Worm (Caenorhabditis elegans) whole organism, young adult: ENCODE results near the gene him-14.
"Not testable (repeated sequence)": the region's sequence is repeated elsewhere in the genome, so short reads cannot be mapped to it uniquely, and the experiment has no call there.

Source experiments
- B0019.2 ChIP-seq: fragments of 200-800 bp; sonication (Bioruptor generic); conservative IDR thresholded peaks from 2 replicates; pipeline ENCODE4 v1.3.6; 2022; ENCODE audit warnings: missing genetic modification reagents, missing genetic modification characterization, missing compliant biosample characterization
- B0336.3 ChIP-seq: fragments of 200-800 bp; sonication (Bioruptor generic); IDR thresholded peaks from 2 replicates; pipeline ENCODE4 v1.3.6; 2022; ENCODE audit warnings: missing genetic modification characterization, missing compliant biosample characterization
- C06A6.2 ChIP-seq: fragments of 200-800 bp; sonication (Bioruptor generic); conservative IDR thresholded peaks from 2 replicates; pipeline ENCODE4 v1.3.6; 2022; ENCODE audit warnings: missing genetic modification characterization, missing compliant biosample characterization
- F33H1.4 ChIP-seq: fragments of 200-800 bp; sonication (Bioruptor generic); IDR thresholded peaks from 2 replicates; pipeline ENCODE4 v1.3.6; 2022; ENCODE audit warnings: missing genetic modification reagents, missing genetic modification characterization, missing compliant biosample characterization
- Y53G8AR.9 ChIP-seq: fragments of 200-800 bp; sonication (Bioruptor generic); conservative IDR thresholded peaks from 2 replicates; pipeline ENCODE4 v1.3.6; 2022; ENCODE audit warnings: missing genetic modification reagents, missing genetic modification characterization, missing compliant biosample characterization
- ama-1 ChIP-seq, 3 experiments: fragments of 150-350 bp in 1 of 3; sonication (generic microtip) in 2 of 3; optimal IDR thresholded peaks; 2 replicates each; lab custom pipeline; 2014 to 2018; ENCODE audit warnings: missing biosample characterization in 2 of 3, missing genetic modification characterization in 2 of 3, missing genetic modification reagents in 2 of 3
- bed-1 ChIP-seq: fragments of 200-800 bp; sonication (Bioruptor generic); IDR thresholded peaks from 2 replicates; pipeline ENCODE4 v1.3.6; 2022; ENCODE audit warnings: missing genetic modification reagents, missing genetic modification characterization, missing compliant biosample characterization
- cebp-1 ChIP-seq, 2 experiments: fragments of 200-800 bp in 1 of 2; sonication (Bioruptor generic) in 1 of 2; sonication (generic microtip) in 1 of 2; IDR thresholded peaks in 1 of 2; optimal IDR thresholded peaks in 1 of 2; 2 replicates each; pipeline versions ENCODE4 v1.3.6 to Lab custom; 2017 to 2022; ENCODE audit warnings: missing compliant biosample characterization in 2 of 2, missing genetic modification characterization in 2 of 2, mild to moderate bottlenecking in 1 of 2, missing genetic modification reagents in 1 of 2, moderate library complexity in 1 of 2
- cebp-2 ChIP-seq: fragments of 200-800 bp; sonication (Bioruptor generic); IDR thresholded peaks from 2 replicates; pipeline ENCODE4 v1.3.6; 2022; ENCODE audit warnings: missing genetic modification characterization, missing compliant biosample characterization
- ceh-27 ChIP-seq: fragments of 200-800 bp; sonication (Bioruptor generic); optimal IDR thresholded peaks from 2 replicates; lab custom pipeline; 2018; ENCODE audit warnings: mild to moderate bottlenecking, missing genetic modification characterization, moderate library complexity, missing compliant biosample characterization
- ceh-79 ChIP-seq: sonication (generic microtip); optimal IDR thresholded peaks from 2 replicates; lab custom pipeline; 2017; ENCODE audit warnings: mild to moderate bottlenecking, missing genetic modification characterization, missing compliant biosample characterization
- chd-7 ChIP-seq: sonication (generic microtip); optimal IDR thresholded peaks from 2 replicates; lab custom pipeline; 2016; ENCODE audit warnings: mild to moderate bottlenecking, missing genetic modification characterization, moderate library complexity, missing compliant biosample characterization
- dox-1 ChIP-seq: fragments of 200-800 bp; sonication (Bioruptor generic); IDR thresholded peaks from 2 replicates; pipeline ENCODE4 v1.3.6; 2022; ENCODE audit warnings: missing genetic modification reagents, missing genetic modification characterization, missing compliant biosample characterization
- dpff-1 ChIP-seq: sonication (generic microtip); optimal IDR thresholded peaks from 2 replicates; lab custom pipeline; 2017; ENCODE audit warnings: mild to moderate bottlenecking, missing genetic modification characterization, missing compliant biosample characterization
- ekl-4 ChIP-seq: fragments of 200-800 bp; sonication (Bioruptor generic); IDR thresholded peaks from 2 replicates; pipeline ENCODE4 v1.3.6; 2022; ENCODE audit warnings: missing genetic modification reagents, missing genetic modification characterization, missing compliant biosample characterization
- gei-17 ChIP-seq: fragments of 200-800 bp; sonication (Bioruptor generic); optimal IDR thresholded peaks from 2 replicates; lab custom pipeline; 2018; ENCODE audit warnings: mild to moderate bottlenecking, missing genetic modification characterization, missing compliant biosample characterization
- hmg-1.2 ChIP-seq: fragments of 200-800 bp; sonication (Bioruptor generic); IDR thresholded peaks from 2 replicates; pipeline ENCODE4 v1.3.6; 2022; ENCODE audit warnings: missing genetic modification reagents, missing genetic modification characterization, missing compliant biosample characterization
- lin-35 ChIP-seq, 3 experiments: fragments of 150-350 bp in 2 of 3; sonication (generic microtip) in 1 of 3; optimal IDR thresholded peaks; 2 replicates each; lab custom pipeline; 2014 to 2018; ENCODE audit warnings: missing biosample characterization in 3 of 3, missing genetic modification characterization in 3 of 3, missing genetic modification reagents in 3 of 3
- lin-54 ChIP-seq: fragments of 200-800 bp; sonication (Bioruptor generic); optimal IDR thresholded peaks from 2 replicates; lab custom pipeline; 2018; ENCODE audit warnings: mild to moderate bottlenecking, missing genetic modification characterization, missing compliant biosample characterization
- lsl-1 ChIP-seq: fragments of 200-800 bp; sonication (Bioruptor generic); optimal IDR thresholded peaks from 2 replicates; lab custom pipeline; 2018; ENCODE audit warnings: mild to moderate bottlenecking, missing genetic modification characterization, moderate library complexity, missing compliant biosample characterization
- madf-6 ChIP-seq: fragments of 200-800 bp; sonication (Bioruptor generic); IDR thresholded peaks from 2 replicates; pipeline ENCODE4 v1.3.6; 2022; ENCODE audit warnings: missing genetic modification reagents, missing genetic modification characterization, missing compliant biosample characterization
- mcd-1 ChIP-seq: fragments of 200-800 bp; sonication (Bioruptor generic); IDR thresholded peaks from 2 replicates; pipeline ENCODE4 v1.3.6; 2022; ENCODE audit warnings: missing genetic modification reagents, missing genetic modification characterization, missing compliant biosample characterization
- nfyb-1 ChIP-seq: fragments of 200-800 bp; sonication (Bioruptor generic); IDR thresholded peaks from 2 replicates; pipeline ENCODE4 v1.3.6; 2022; ENCODE audit warnings: missing genetic modification reagents, missing genetic modification characterization, missing compliant biosample characterization
- pbrm-1 ChIP-seq: fragments of 200-800 bp; sonication (Bioruptor generic); IDR thresholded peaks from 2 replicates; pipeline ENCODE4 v1.3.6; 2022; ENCODE audit warnings: missing genetic modification reagents, missing genetic modification characterization, missing compliant biosample characterization
- repo-1 ChIP-seq: sonication (generic microtip); optimal IDR thresholded peaks from 2 replicates; lab custom pipeline; 2017; ENCODE audit warnings: mild to moderate bottlenecking, missing genetic modification characterization, missing compliant biosample characterization
- sptf-2 ChIP-seq: fragments of 200-800 bp; sonication (Bioruptor generic); optimal IDR thresholded peaks from 2 replicates; lab custom pipeline; 2018; ENCODE audit warnings: mild to moderate bottlenecking, missing genetic modification characterization, missing compliant biosample characterization
- tbx-9 ChIP-seq: sonication (generic microtip); optimal IDR thresholded peaks from 2 replicates; lab custom pipeline; 2016; ENCODE audit warnings: borderline replicate concordance, missing genetic modification characterization, inconsistent platforms, missing compliant biosample characterization
- unc-62 ChIP-seq: fragments of 150-350 bp; optimal IDR thresholded peaks from 2 replicates; lab custom pipeline; 2014; ENCODE audit warnings: missing biosample characterization, missing genetic modification reagents, missing genetic modification characterization
- zim-3 ChIP-seq: sonication (generic microtip); optimal IDR thresholded peaks from 2 replicates; lab custom pipeline; 2017; ENCODE audit warnings: mild to moderate bottlenecking, missing genetic modification characterization, moderate library complexity, missing compliant biosample characterization
- ztf-18 ChIP-seq: sonication (generic microtip); optimal IDR thresholded peaks from 2 replicates; lab custom pipeline; 2016; ENCODE audit warnings: missing genotype, mild to moderate bottlenecking, missing genetic modification characterization, missing compliant biosample characterization
- ztf-22 ChIP-seq: fragments of 200-800 bp; sonication (Bioruptor generic); optimal IDR thresholded peaks from 2 replicates; lab custom pipeline; 2018; ENCODE audit warnings: mild to moderate bottlenecking, missing genetic modification characterization, moderate library complexity, missing compliant biosample characterization

Gene him-14

DNA sequence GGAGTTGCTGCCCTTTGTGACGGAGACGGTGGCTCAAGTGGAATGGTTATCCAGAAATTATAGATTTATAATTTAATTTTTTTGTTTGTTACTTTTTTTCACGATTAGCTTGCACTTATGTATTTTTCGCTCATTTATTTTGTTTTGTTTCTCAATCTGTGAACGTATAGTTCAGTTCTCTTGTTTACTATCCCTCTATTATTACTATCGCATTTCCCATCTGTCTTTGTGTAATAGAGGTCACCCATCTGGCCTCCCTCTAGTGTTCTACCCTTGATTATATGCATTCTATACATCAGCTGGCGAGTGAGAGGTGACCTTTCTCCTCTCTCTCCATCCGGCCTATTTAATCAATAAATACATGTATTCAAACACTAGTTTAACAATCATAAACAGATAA lies 14.3 kb upstream of the him-14 start, which contains the start of the genes T02G5.14 and T02G5.15:
Gene T02G5.14, plus strand, starts transcription at position 301 of the 400 bp plus-strand sequence.
Gene T02G5.15, plus strand, starts transcription at position 301 of the 400 bp plus-strand sequence.
- TF ChIP-seq lsl-1 (GFP tag; lab: Kevin White, UChicago); chd-7 (tag; lab: Kevin White, UChicago); ceh-27 (GFP tag; lab: Kevin White, UChicago): not testable (repeated sequence)

DNA sequence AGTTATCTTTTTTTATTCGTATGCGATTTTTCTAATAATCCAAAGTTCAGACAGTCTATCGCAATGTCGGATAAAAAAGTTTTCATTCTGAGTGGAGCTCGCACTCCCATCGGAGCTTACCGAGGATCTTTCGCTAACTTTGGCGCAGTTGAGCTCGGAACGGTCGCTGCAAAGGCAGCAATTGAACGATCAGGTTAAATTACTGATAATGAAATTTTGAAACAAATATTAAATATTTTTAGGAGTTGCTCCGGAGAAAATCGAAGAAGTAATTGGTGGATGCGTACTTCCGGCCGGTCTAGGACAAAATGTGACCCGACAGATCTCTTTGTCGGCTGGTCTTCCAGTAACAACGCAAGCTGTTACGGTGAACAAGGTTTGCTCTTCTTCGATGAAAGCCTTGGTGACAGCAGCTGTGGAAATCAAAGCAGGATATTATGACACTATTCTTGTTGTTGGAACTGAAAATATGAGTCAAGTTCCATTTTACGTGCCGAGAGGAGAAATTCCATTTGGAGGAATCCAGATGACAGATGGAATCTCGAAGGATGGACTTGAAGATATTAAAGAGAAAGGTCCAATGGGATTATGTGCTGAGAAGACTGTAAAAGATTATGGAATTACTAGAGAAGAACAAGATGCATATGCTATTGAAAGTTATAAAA lies 5.9 kb upstream of the him-14 start, which contains the start of gene T02G5.7:
Gene T02G5.7, plus strand, starts transcription at position 51 of the 665 bp plus-strand sequence.
- TF ChIP-seq madf-6 (GFP tag; lab: Robert Waterston, UW) (peak; percentile 29; the same call in 1 of the 2 replicates), unc-62 (GFP tag; lab: Kevin White, UChicago) (no peak), cebp-1 (GFP tag; IDR thresholded peaks at IDR 0.05; lab: Robert Waterston, UW) (no peak), cebp-1 (tag; optimal IDR thresholded peaks at IDR 0.05; lab: Kevin White, UChicago) (peak; percentile 36), hmg-1.2 (GFP tag; lab: Robert Waterston, UW) (no peak; the same call in 1 of the 2 replicates), ama-1 (optimal IDR thresholded peaks at IDR 0.05; lab: Kevin White, UChicago) (peak; percentile 29), ama-1 (GFP tag; optimal IDR thresholded peaks at IDR 0.05; lab: Kevin White, UChicago) (no peak), lin-35 (GFP tag; optimal IDR thresholded peaks at IDR 0.05; lab: Kevin White, UChicago) (peak in 1 of 3 experiments; percentile 3), ztf-18 (tag; lab: Kevin White, UChicago) (peak; percentile 15), mcd-1 (GFP tag; lab: Robert Waterston, UW) (peak; percentile 36), pbrm-1 (GFP tag; lab: Robert Waterston, UW) (0 out of 2 replicates have a peak, but pooled peaks have one; percentile 15), lin-54 (peak; percentile 5), tbx-9 (tag; lab: Kevin White, UChicago) (no peak), B0336.3 (GFP tag; lab: Robert Waterston, UW) (peak; percentile 59; the same call in 1 of the 2 replicates), ekl-4 (GFP tag; lab: Robert Waterston, UW) (0 out of 2 replicates have a peak, but pooled peaks have one; percentile 17), gei-17 (GFP tag; lab: Kevin White, UChicago) (no peak), zim-3 (peak; percentile 74), ceh-79 (tag; lab: Kevin White, UChicago) (no peak), dpff-1 (tag; lab: Kevin White, UChicago) (peak; percentile 75), chd-7 (tag; lab: Kevin White, UChicago) (peak; percentile 21), nfyb-1 (GFP tag; lab: Robert Waterston, UW) (peak; percentile 42; the same call in 1 of the 2 replicates), C06A6.2 (GFP tag; lab: Robert Waterston, UW) (0 out of 2 replicates have a peak, but pooled peaks have one; percentile 44), bed-1 (GFP tag; lab: Robert Waterston, UW) (no peak), Y53G8AR.9 (GFP tag; lab: Robert Waterston, UW) (peak; percentile 78), B0019.2 (no peak), repo-1 (tag; lab: Kevin White, UChicago) (peak; percentile 8), ztf-22 (GFP tag; lab: Kevin White, UChicago) (peak; percentile 20)
- TF ChIP-seq, all 124 proteins: peak for 18

DNA sequence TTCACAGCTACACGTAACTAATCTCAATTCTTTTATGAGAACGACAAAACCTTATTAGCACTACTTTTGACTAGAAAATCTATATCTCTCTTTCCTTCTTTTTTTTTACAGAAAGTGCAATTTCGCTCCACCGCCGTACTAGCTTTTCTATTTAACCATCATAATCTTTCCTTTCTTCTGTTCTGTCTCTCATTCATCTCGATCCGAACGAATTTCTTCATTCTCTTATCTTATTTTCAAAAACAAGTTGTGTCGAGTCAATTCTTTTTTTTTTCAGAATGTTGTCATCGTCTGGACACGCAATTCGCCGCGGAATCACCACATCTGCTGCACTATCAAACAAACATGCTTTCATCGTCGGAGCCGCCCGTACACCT lies 3.8 kb upstream of the him-14 start, which contains the start of gene kat-1:
Gene kat-1, plus strand, starts transcription at position 278 of the 377 bp plus-strand sequence.
- TF ChIP-seq dox-1 (0 out of 2 replicates have a peak, but pooled peaks have one; percentile 4), cebp-2 (GFP tag; lab: Robert Waterston, UW) (no peak), sptf-2 (no peak), F33H1.4 (GFP tag; lab: Robert Waterston, UW) (no peak)
